Worm (Caenorhabditis elegans) whole organism, mixed stage, embryonic: ENCODE measurements around the gene rpn-13.

ENCODE experiments used
- bed-3 ChIP-seq: fragments of 200-800 bp; sonication (Bioruptor generic); optimal IDR thresholded peaks from 3 replicates; lab custom pipeline; 2018; ENCODE audit warnings: mild to moderate bottlenecking, missing genetic modification characterization, moderate library complexity, missing compliant biosample characterization
- ceh-39 ChIP-seq: fragments of 150-350 bp; optimal IDR thresholded peaks from 2 replicates; lab custom pipeline; 2014; ENCODE audit warnings: missing biosample characterization, missing genetic modification characterization
- nhr-237 ChIP-seq: fragments of 150-350 bp; optimal IDR thresholded peaks from 2 replicates; lab custom pipeline; 2014; ENCODE audit warnings: missing biosample characterization, missing genetic modification characterization
- pha-4 ChIP-seq: fragments of 150-350 bp; optimal IDR thresholded peaks from 2 replicates; lab custom pipeline; 2018; ENCODE audit warnings: missing biosample characterization, missing genetic modification reagents, missing genetic modification characterization
- snpc-4 ChIP-seq: fragments of 150-350 bp; optimal IDR thresholded peaks from 2 replicates; lab custom pipeline; 2014; ENCODE audit warnings: missing biosample characterization, missing genetic modification characterization
- unc-39 ChIP-seq: fragments of 150-350 bp; optimal IDR thresholded peaks from 2 replicates; lab custom pipeline; 2014; ENCODE audit warnings: missing biosample characterization, missing genetic modification characterization
- ztf-11 ChIP-seq: fragments of 150-350 bp; optimal IDR thresholded peaks from 2 replicates; lab custom pipeline; 2014; ENCODE audit warnings: missing biosample characterization, missing genetic modification characterization

DNA sequence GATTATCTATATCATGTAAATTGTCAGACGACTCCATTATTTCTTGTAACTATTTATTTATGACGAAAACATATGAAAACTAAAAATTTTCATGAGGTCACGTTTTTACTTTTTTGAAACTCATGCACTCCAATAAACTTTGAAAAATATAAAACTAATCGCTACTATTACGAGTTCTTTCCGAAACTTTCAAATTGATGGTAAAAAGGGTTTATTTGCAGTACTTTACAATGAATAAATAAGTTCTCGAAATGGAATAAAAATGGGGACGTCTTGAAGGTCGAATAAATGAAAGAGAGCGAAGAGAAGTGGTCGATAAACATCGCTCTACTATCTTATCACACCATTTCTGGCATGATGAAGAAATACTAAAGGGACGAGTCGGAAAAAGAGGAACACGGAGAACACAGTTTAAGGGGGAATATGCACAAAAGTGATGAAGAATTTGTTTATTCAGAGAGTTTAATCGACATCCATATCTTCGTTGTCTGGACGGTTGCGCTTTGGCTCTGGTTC is 1.8 kb downstream of the rpn-13 start, which contains the start of gene let-767:
- TF ChIP-seq bed-3 (GFP tag; lab: Kevin White, UChicago) (no peak), unc-39 (tag; lab: Kevin White, UChicago) (no peak), snpc-4 (no peak), pha-4 (no peak), ceh-39 (tag; lab: Kevin White, UChicago) (no peak), ztf-11 (tag; lab: Kevin White, UChicago) (no peak), nhr-237 (tag; lab: Kevin White, UChicago) (no peak)
